Worm (Caenorhabditis elegans): ENCODE measurements around the gene lrr-1.

Gene lrr-1

DNA sequence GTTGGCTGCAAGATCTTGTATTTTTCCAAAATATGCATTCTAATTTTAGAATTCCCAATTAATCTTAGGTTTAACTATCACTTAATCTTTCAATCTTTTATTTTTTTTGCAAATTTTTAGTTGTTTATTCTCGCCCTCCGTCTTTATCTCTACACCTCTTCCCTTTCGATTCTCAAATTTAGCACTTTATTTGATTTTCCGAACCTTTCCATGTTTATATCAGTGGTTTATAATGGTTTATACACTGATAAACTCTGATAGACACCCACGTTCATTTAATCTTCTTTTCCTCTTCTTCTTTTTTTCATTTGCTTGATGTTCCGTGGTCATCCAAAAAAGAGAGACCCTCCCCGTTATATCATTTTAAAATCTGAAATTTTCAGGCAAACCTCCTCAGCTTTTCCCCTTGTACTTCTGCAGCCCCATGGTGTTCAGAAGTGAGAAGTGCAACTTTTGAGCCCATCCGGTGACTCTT, 13.8 kb downstream of the lrr-1 start, which contains the start of the genes nsy-1 and F59A6.13 (continued):
- TF ChIP-seq attf-4 (tag; optimal IDR thresholded peaks at IDR 0.05) (no peak), nhr-237 (tag; optimal IDR thresholded peaks at IDR 0.05) (no peak), nhr-77 (tag; optimal IDR thresholded peaks at IDR 0.05) (no peak), arid-1 (GFP tag; conservative IDR thresholded peaks at IDR 0.05) (no peak), D1046.2 (GFP tag; IDR thresholded peaks at IDR 0.05) (no peak), spr-1 (tag; optimal IDR thresholded peaks at IDR 0.05) (no peak), pqm-1 (tag; optimal IDR thresholded peaks at IDR 0.05) (peak; percentile 79), ceh-82 (tag; optimal IDR thresholded peaks at IDR 0.05) (no peak), lin-38 (GFP tag; IDR thresholded peaks at IDR 0.05) (no peak), hif-1 (tag; optimal IDR thresholded peaks at IDR 0.05) (no peak), cey-2 (tag; optimal IDR thresholded peaks at IDR 0.05; ENCODE audit: borderline replicate concordance, insufficient read depth) (no peak), nhr-10 (tag; optimal IDR thresholded peaks at IDR 0.05) (no peak), egl-43 (GFP tag; IDR thresholded peaks at IDR 0.05) (no peak), Y5F2A.4 (GFP tag; optimal IDR thresholded peaks at IDR 0.05) (no peak), nhr-76 (tag; optimal IDR thresholded peaks at IDR 0.05) (no peak), unc-39 (tag; optimal IDR thresholded peaks at IDR 0.05) (no peak), nhr-42 (GFP tag; IDR thresholded peaks at IDR 0.05) (no peak), lin-29 (GFP tag; IDR thresholded peaks at IDR 0.05) (no peak), daf-16 (GFP tag; optimal IDR thresholded peaks at IDR 0.05) (no peak), daf-16 (tag; optimal IDR thresholded peaks at IDR 0.05) (peak; percentile 72), nhr-28 (tag; optimal IDR thresholded peaks at IDR 0.05) (peak; percentile 3), jun-1 (tag; optimal IDR thresholded peaks at IDR 0.05) (no peak), aly-2 (tag; optimal IDR thresholded peaks at IDR 0.05) (no peak), dmd-6 (GFP tag; IDR thresholded peaks at IDR 0.05) (peak; percentile 70), F44E2.7 (GFP tag; IDR thresholded peaks at IDR 0.05) (no peak), nhr-111 (GFP tag; optimal IDR thresholded peaks at IDR 0.05) (no peak), zfp-3 (GFP tag; conservative IDR thresholded peaks at IDR 0.05) (no peak), mes-2 (tag; optimal IDR thresholded peaks at IDR 0.05; ENCODE audit: poor library complexity, severe bottlenecking) (no peak), madf-9 (GFP tag; conservative IDR thresholded peaks at IDR 0.05) (no peak), mdl-1 (tag; optimal IDR thresholded peaks at IDR 0.05) (no peak), zag-1 (tag; optimal IDR thresholded peaks at IDR 0.05) (no peak)

DNA sequence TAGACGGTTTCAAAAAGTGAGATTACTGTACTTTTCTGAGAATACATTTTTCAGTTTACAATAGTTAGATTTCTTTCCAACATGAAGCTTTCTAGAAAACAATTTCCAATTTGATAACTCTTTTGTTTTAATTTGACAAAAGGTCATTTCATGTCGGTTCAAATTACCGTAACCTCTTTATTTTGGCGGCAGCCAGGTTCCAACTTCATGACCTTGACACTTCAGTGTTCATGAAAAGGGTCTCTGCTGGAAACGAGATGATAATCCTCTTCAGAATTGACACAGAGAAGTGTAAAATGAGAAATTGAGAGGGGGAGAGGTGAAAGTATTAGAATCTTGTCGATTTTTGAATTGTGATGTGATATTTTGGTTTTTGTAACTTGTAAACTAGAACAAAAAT, 14.7 kb downstream of the lrr-1 start:
- TF ChIP-seq nhr-25 (tag; optimal IDR thresholded peaks at IDR 0.05; ENCODE audit: borderline replicate concordance, insufficient read depth) (peak; percentile 41), php-3 (GFP tag; IDR thresholded peaks at IDR 0.05) (no peak), skn-1 (tag; optimal IDR thresholded peaks at IDR 0.05) (no peak), lsy-2 (tag; optimal IDR thresholded peaks at IDR 0.05) (peak in 1 of 2 experiments; percentile 9), hlh-11 (tag; optimal IDR thresholded peaks at IDR 0.05) (no peak), attf-4 (tag; optimal IDR thresholded peaks at IDR 0.05) (no peak)

DNA sequence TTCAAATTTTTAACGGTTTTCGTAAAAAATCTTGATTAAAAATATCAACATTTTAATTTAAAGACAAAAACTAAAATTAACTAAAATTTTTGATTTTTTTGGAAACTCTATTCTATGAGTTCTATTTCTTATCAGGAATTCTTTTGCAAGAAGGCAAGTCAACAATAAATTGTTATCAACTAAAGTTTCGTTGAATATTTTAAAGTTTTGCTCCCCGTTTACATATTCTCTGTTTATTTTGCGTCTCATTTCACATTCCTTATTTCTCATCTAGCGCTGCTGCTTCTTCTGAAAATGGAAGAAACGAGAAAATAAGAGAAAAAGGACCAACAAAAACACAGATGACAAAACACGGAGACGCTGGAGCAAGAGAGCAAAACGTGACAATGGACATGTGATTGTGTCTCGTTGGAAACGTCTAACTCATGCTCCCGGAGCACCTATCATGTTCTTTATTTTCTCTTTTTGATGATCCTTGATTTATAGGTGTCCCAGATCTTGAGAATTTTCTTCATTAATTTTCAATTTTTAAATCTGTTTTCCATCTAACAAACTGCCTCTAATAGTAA, 15.6 kb downstream of the lrr-1 start:
- TF ChIP-seq nhr-42 (GFP tag; IDR thresholded peaks at IDR 0.05) (no peak), ZK546.5 (tag; optimal IDR thresholded peaks at IDR 0.05) (no peak), mdl-1 (tag; optimal IDR thresholded peaks at IDR 0.05) (peak in 1 of 2 experiments; percentile 49), nhr-6 (tag; optimal IDR thresholded peaks at IDR 0.05) (no peak), F26F4.8 (GFP tag; conservative IDR thresholded peaks at IDR 0.05) (no peak), lin-39 (tag; optimal IDR thresholded peaks at IDR 0.05) (no peak), daf-19 (GFP tag; conservative IDR thresholded peaks at IDR 0.05) (no peak), F44E2.7 (GFP tag; IDR thresholded peaks at IDR 0.05) (no peak), php-3 (GFP tag; IDR thresholded peaks at IDR 0.05) (no peak), arid-1 (GFP tag; conservative IDR thresholded peaks at IDR 0.05) (no peak), mes-2 (tag; optimal IDR thresholded peaks at IDR 0.05; ENCODE audit: poor library complexity, severe bottlenecking) (no peak), dve-1 (tag; optimal IDR thresholded peaks at IDR 0.05; ENCODE audit: insufficient read depth) (peak; percentile 8), nhr-28 (tag; optimal IDR thresholded peaks at IDR 0.05) (no peak), nhr-237 (tag; optimal IDR thresholded peaks at IDR 0.05) (no peak), F49E8.2 (tag; optimal IDR thresholded peaks at IDR 0.05; ENCODE audit: borderline replicate concordance) (no peak), aly-2 (tag; optimal IDR thresholded peaks at IDR 0.05) (no peak), dpl-1 (GFP tag; optimal IDR thresholded peaks at IDR 0.05) (no peak), ZK337.2 (GFP tag; IDR thresholded peaks at IDR 0.05) (no peak), hlh-30 (tag; optimal IDR thresholded peaks at IDR 0.05; ENCODE audit: insufficient read depth) (peak; percentile 81), aha-1 (tag) (peak; percentile 14), zip-2 (tag; optimal IDR thresholded peaks at IDR 0.05) (no peak), nhr-76 (tag; optimal IDR thresholded peaks at IDR 0.05) (no peak)
